Fruit fly (Drosophila melanogaster) whole organism, embryonic: Measurements from ENCODE around the gene CG31098.

ENCODE experiments used
- Awh ChIP-seq: fragments of 200-800 bp; sonication (Bioruptor generic); IDR thresholded peaks from 2 replicates; pipeline ENCODE4, ENCODE4 v1.3.6; 2022; ENCODE audit warnings: missing biosample characterization, missing genetic modification characterization
- CG1024 ChIP-seq: fragments of 200-800 bp; sonication (Bioruptor generic); IDR thresholded peaks from 2 replicates; pipeline ENCODE4 v1.3.6; 2022; ENCODE audit warnings: missing biosample characterization, missing genetic modification characterization
- CG11504 ChIP-seq: fragments of 200-800 bp; sonication (Bioruptor generic); optimal IDR thresholded peaks from 3 replicates; lab custom pipeline; 2019; ENCODE audit warnings: missing biosample characterization, mild to moderate bottlenecking, missing genetic modification characterization, moderate library complexity
- CG12219 ChIP-seq: fragments of 200-800 bp; sonication (Bioruptor generic); optimal IDR thresholded peaks from 3 replicates; lab custom pipeline; 2018; ENCODE audit warnings: missing biosample characterization, mild to moderate bottlenecking, missing genetic modification characterization
- CG12236 ChIP-seq: fragments of 200-800 bp; sonication (Bioruptor generic); optimal IDR thresholded peaks from 2 replicates; lab custom pipeline; 2016; ENCODE audit warnings: missing biosample characterization, missing genetic modification characterization
- CG13775 ChIP-seq: fragments of 200-800 bp; sonication (Bioruptor generic); optimal IDR thresholded peaks from 3 replicates; lab custom pipeline; 2017; ENCODE audit warnings: missing biosample characterization, mild to moderate bottlenecking, missing genetic modification characterization
- CG14441 ChIP-seq: fragments of 200-800 bp; sonication (Bioruptor generic); IDR thresholded peaks from 2 replicates; pipeline ENCODE4 v1.3.6; 2022; ENCODE audit warnings: missing biosample characterization, missing genetic modification characterization
- CG15601 ChIP-seq: fragments of 200-800 bp; sonication (Bioruptor generic); optimal IDR thresholded peaks from 3 replicates; lab custom pipeline; 2019; ENCODE audit warnings: missing biosample characterization, mild to moderate bottlenecking, missing genetic modification characterization, moderate library complexity
- CG17359 ChIP-seq: fragments of 200-800 bp; sonication (Bioruptor generic); optimal IDR thresholded peaks from 3 replicates; lab custom pipeline; 2018; ENCODE audit warnings: missing biosample characterization, mild to moderate bottlenecking, missing genetic modification characterization, moderate library complexity
- CG18764 ChIP-seq: fragments of 200-800 bp; sonication (Bioruptor generic); optimal IDR thresholded peaks from 3 replicates; lab custom pipeline; 2016; ENCODE audit warnings: missing biosample characterization, missing genetic modification characterization
- CG30020 ChIP-seq: fragments of 200-800 bp; optimal IDR thresholded peaks from 2 replicates; lab custom pipeline; 2019; ENCODE audit warnings: missing biosample characterization, mild to moderate bottlenecking, missing genetic modification characterization, moderate library complexity
- CG32772 ChIP-seq: fragments of 200-800 bp; sonication (Bioruptor generic); IDR thresholded peaks from 2 replicates; pipeline ENCODE4 v1.3.6; 2022; ENCODE audit warnings: missing biosample characterization, missing genetic modification characterization
- CG34376 ChIP-seq: fragments of 200-800 bp; sonication (Bioruptor generic); optimal IDR thresholded peaks from 2 replicates; lab custom pipeline; 2018; ENCODE audit warnings: missing biosample characterization, mild to moderate bottlenecking, missing genetic modification characterization
- CG4707 ChIP-seq: fragments of 200-800 bp; sonication (Bioruptor generic); optimal IDR thresholded peaks from 2 replicates; lab custom pipeline; 2018; ENCODE audit warnings: missing biosample characterization, mild to moderate bottlenecking, missing genetic modification characterization, moderate library complexity
- CG6175 ChIP-seq: fragments of 200-800 bp; sonication (Bioruptor generic); IDR thresholded peaks from 3 replicates; pipeline ENCODE4 v1.3.6; 2022; ENCODE audit warnings: missing biosample characterization, missing genetic modification characterization
- CG8290 ChIP-seq, 3 experiments: fragments of 200-800 bp; sonication (Bioruptor generic); optimal IDR thresholded peaks; 2 replicates each; lab custom pipeline; 2016 to 2019; ENCODE audit warnings: missing biosample characterization in 3 of 3, missing genetic modification characterization in 3 of 3, mild to moderate bottlenecking in 2 of 3, moderate library complexity in 1 of 3
- D19A ChIP-seq: fragments of 200-800 bp; optimal IDR thresholded peaks from 3 replicates; lab custom pipeline; 2019; ENCODE audit warnings: missing biosample characterization, mild to moderate bottlenecking, missing genetic modification characterization, moderate library complexity
- Dfd ChIP-seq, 2 experiments: fragments of >200 bp; optimal IDR thresholded peaks; 2 replicates each; lab custom pipeline; 2017; ENCODE audit warnings: missing biosample characterization in 2 of 2, missing genetic modification characterization in 2 of 2
- Doc3 ChIP-seq: fragments of 200-800 bp; sonication (Bioruptor generic); IDR thresholded peaks from 3 replicates; pipeline ENCODE4 v1.3.6; 2022; ENCODE audit warnings: missing biosample characterization, missing genetic modification characterization; ENCODE audit not compliant: partially characterized antibody
- GATAe ChIP-seq: fragments of 200-800 bp; sonication (Bioruptor generic); conservative IDR thresholded peaks from 2 replicates; pipeline ENCODE4 v1.3.6; 2022; ENCODE audit warnings: missing biosample characterization, missing genetic modification characterization
- Hr51 ChIP-seq, 2 experiments: fragments of 200-800 bp; sonication (Bioruptor generic); optimal IDR thresholded peaks; 2 replicates in 1 of 2; 3 replicates in 1 of 2; lab custom pipeline; 2016 to 2018; ENCODE audit warnings: missing biosample characterization in 2 of 2, missing genetic modification characterization in 2 of 2, mild to moderate bottlenecking in 1 of 2, moderate library complexity in 1 of 2
- Hsf ChIP-seq: fragments of 200-800 bp; sonication (Bioruptor generic); optimal IDR thresholded peaks from 3 replicates; lab custom pipeline; 2016; ENCODE audit warnings: missing biosample characterization, missing genetic modification characterization
- Jarid2 ChIP-seq: fragments of 200-800 bp; sonication (Bioruptor generic); optimal IDR thresholded peaks from 3 replicates; lab custom pipeline; 2017; ENCODE audit warnings: mild to moderate bottlenecking, missing biosample characterization, missing genetic modification reagents, missing genetic modification characterization
- Lim3 ChIP-seq: fragments of 200-800 bp; sonication (Bioruptor generic); IDR thresholded peaks from 2 replicates; pipeline ENCODE4 v1.3.6; 2022; ENCODE audit warnings: missing biosample characterization, missing genetic modification characterization
- Oli ChIP-seq: fragments of 200-800 bp; sonication (Bioruptor generic); optimal IDR thresholded peaks from 2 replicates; lab custom pipeline; 2018; ENCODE audit warnings: missing biosample characterization, mild to moderate bottlenecking, missing genetic modification characterization, moderate library complexity
- ab ChIP-seq: fragments of 200-800 bp; sonication (Bioruptor generic); optimal IDR thresholded peaks from 2 replicates; lab custom pipeline; 2016; ENCODE audit warnings: missing biosample characterization, missing genetic modification characterization
- ato ChIP-seq: fragments of 200-800 bp; sonication (Bioruptor generic); IDR thresholded peaks from 2 replicates; pipeline ENCODE4 v1.3.6; 2022; ENCODE audit warnings: missing biosample characterization, missing genetic modification characterization; ENCODE audit not compliant: partially characterized antibody
- da ChIP-seq: fragments of 200-800 bp; sonication (Bioruptor generic); optimal IDR thresholded peaks from 2 replicates; lab custom pipeline; 2016; ENCODE audit warnings: missing biosample characterization, missing genetic modification characterization
- eve ChIP-seq, 2 experiments: fragments of >200 bp; optimal IDR thresholded peaks; 2 replicates each; lab custom pipeline; 2017; ENCODE audit warnings: missing biosample characterization in 2 of 2, missing genetic modification characterization in 2 of 2
- exex ChIP-seq: fragments of 200-800 bp; sonication (Bioruptor generic); optimal IDR thresholded peaks from 4 replicates; lab custom pipeline; 2018; ENCODE audit warnings: missing biosample characterization, mild to moderate bottlenecking, missing genetic modification characterization, moderate library complexity
- fd102C ChIP-seq: fragments of 200-800 bp; sonication (Bioruptor generic); optimal IDR thresholded peaks from 2 replicates; lab custom pipeline; 2018; ENCODE audit warnings: missing biosample characterization, mild to moderate bottlenecking, missing genetic modification characterization, moderate library complexity
- fd3F ChIP-seq: fragments of 200-800 bp; sonication (Bioruptor generic); optimal IDR thresholded peaks from 2 replicates; lab custom pipeline; 2018; ENCODE audit warnings: missing biosample characterization, mild to moderate bottlenecking, missing genetic modification characterization, moderate library complexity
- ftz-f1 ChIP-seq: fragments of 200-800 bp; sonication (Bioruptor generic); optimal IDR thresholded peaks from 2 replicates; lab custom pipeline; 2016; ENCODE audit warnings: missing biosample characterization, missing genetic modification characterization
- fu2 ChIP-seq: fragments of 200-800 bp; sonication (Bioruptor generic); optimal IDR thresholded peaks from 2 replicates; lab custom pipeline; 2016; ENCODE audit warnings: missing biosample characterization, missing genetic modification characterization
- grn ChIP-seq: fragments of 200-800 bp; sonication (Bioruptor generic); optimal IDR thresholded peaks from 3 replicates; lab custom pipeline; 2017; ENCODE audit warnings: missing biosample characterization, missing genetic modification characterization
- jumu ChIP-seq: fragments of 200-800 bp; sonication (Bioruptor generic); optimal IDR thresholded peaks from 3 replicates; lab custom pipeline; 2016; ENCODE audit warnings: missing biosample characterization, missing genetic modification characterization
- lbe ChIP-seq: fragments of 200-800 bp; sonication (Bioruptor generic); optimal IDR thresholded peaks from 2 replicates; lab custom pipeline; 2016; ENCODE audit warnings: missing biosample characterization, mild to moderate bottlenecking, missing genetic modification characterization
- mirr ChIP-seq: fragments of 200-800 bp; sonication (Bioruptor generic); optimal IDR thresholded peaks from 3 replicates; lab custom pipeline; 2018; ENCODE audit warnings: missing biosample characterization, mild to moderate bottlenecking, missing genetic modification characterization
- mld ChIP-seq: fragments of 200-800 bp; sonication (Bioruptor generic); IDR thresholded peaks from 3 replicates; pipeline ENCODE4 v1.3.6; 2022; ENCODE audit warnings: missing biosample characterization, missing genetic modification characterization; ENCODE audit not compliant: partially characterized antibody
- pzg ChIP-seq: fragments of 200-800 bp; sonication (Bioruptor generic); optimal IDR thresholded peaks from 3 replicates; lab custom pipeline; 2018; ENCODE audit warnings: missing biosample characterization, mild to moderate bottlenecking, missing genetic modification characterization, moderate library complexity
- rib ChIP-seq: fragments of 200-800 bp; sonication (Bioruptor generic); IDR thresholded peaks from 2 replicates; pipeline ENCODE4 v1.3.6; 2022; ENCODE audit warnings: missing biosample characterization, missing genetic modification characterization
- row ChIP-seq: fragments of 200-800 bp; sonication (Bioruptor generic); IDR thresholded peaks from 3 replicates; pipeline ENCODE4 v1.3.6; 2022; ENCODE audit warnings: missing biosample characterization, missing genetic modification characterization
- sens ChIP-seq: fragments of 200-800 bp; sonication (Bioruptor generic); peaks from one replicate; lab custom pipeline; 2016; ENCODE audit warnings: missing biosample characterization, missing genetic modification characterization
- slbo ChIP-seq: fragments of 200-800 bp; sonication (Bioruptor generic); IDR thresholded peaks from 2 replicates; pipeline ENCODE4 v1.3.6; 2022; ENCODE audit warnings: missing biosample characterization, missing genetic modification characterization
- sob ChIP-seq: fragments of 200-800 bp; sonication (Bioruptor generic); IDR thresholded peaks from 2 replicates; pipeline ENCODE4 v1.3.6; 2022; ENCODE audit warnings: missing biosample characterization, missing genetic modification characterization
- stwl ChIP-seq: fragments of 200-800 bp; sonication (Bioruptor generic); optimal IDR thresholded peaks from 3 replicates; lab custom pipeline; 2018; ENCODE audit warnings: missing biosample characterization, mild to moderate bottlenecking, missing genetic modification characterization, moderate library complexity
- trh ChIP-seq: fragments of 200-800 bp; sonication (Bioruptor generic); optimal IDR thresholded peaks from 2 replicates; lab custom pipeline; 2016; ENCODE audit warnings: missing biosample characterization, missing genetic modification characterization
- tx ChIP-seq: fragments of 200-800 bp; sonication (Bioruptor generic); optimal IDR thresholded peaks from 2 replicates; lab custom pipeline; 2016; ENCODE audit warnings: missing biosample characterization, missing genetic modification characterization
- vvl ChIP-seq: fragments of 200-800 bp; sonication (Bioruptor generic); IDR thresholded peaks from 2 replicates; pipeline ENCODE4 v1.3.6; 2022; ENCODE audit warnings: missing biosample characterization, missing genetic modification characterization
- zfh1 ChIP-seq: fragments of 200-800 bp; sonication (Bioruptor generic); IDR thresholded peaks from 3 replicates; pipeline ENCODE4 v1.3.6; 2022; ENCODE audit warnings: missing biosample characterization, missing genetic modification characterization

Gene CG31098

dm6 chr3R:25260670-25261069, 32.1 kb downstream of the CG31098 start:
- peak; percentile 97 for TF ChIP-seq exex (tag; lab: Kevin White, UChicago)
- TF ChIP-seq Oli (tag; lab: Kevin White, UChicago) = no peak
- TF ChIP-seq mirr = peak; percentile 93
- TF ChIP-seq CG18764 (GFP tag; lab: Kevin White, UChicago) = no peak
- TF ChIP-seq CG6175 = no peak
- TF ChIP-seq GATAe (GFP tag; lab: Robert Waterston, UW) = peak; percentile 53; the same call in 1 of the 2 replicates
- TF ChIP-seq CG34376 (GFP tag; lab: Kevin White, UChicago) = peak; percentile 47
- no peak for TF ChIP-seq Lim3 (GFP tag; lab: Robert Waterston, UW)
- TF ChIP-seq stwl (tag; lab: Kevin White, UChicago) = no peak
- TF ChIP-seq eve (GFP tag; optimal IDR thresholded peaks at IDR 0.05; lab: Kevin White, UChicago) = no peak
- no peak for TF ChIP-seq mld
- no peak for TF ChIP-seq CG13775 (GFP tag; lab: Kevin White, UChicago)
- TF ChIP-seq trh = no peak
- TF ChIP-seq sens = peak; percentile 48
- TF ChIP-seq CG4707 = no peak
- no peak for TF ChIP-seq Doc3 (GFP tag; lab: Robert Waterston, UW)
- no peak for TF ChIP-seq CG1024 (GFP tag; lab: Robert Waterston, UW)
- peak; percentile 53 for TF ChIP-seq grn (GFP tag; lab: Kevin White, UChicago)
- TF ChIP-seq tx = no peak
- TF ChIP-seq da (GFP tag; lab: Kevin White, UChicago) = no peak
- peak; percentile 21 for TF ChIP-seq lbe
- TF ChIP-seq ftz-f1 (GFP tag; lab: Kevin White, UChicago) = no peak
- peak; percentile 52 for TF ChIP-seq D19A (tag; lab: Kevin White, UChicago)

DNA sequence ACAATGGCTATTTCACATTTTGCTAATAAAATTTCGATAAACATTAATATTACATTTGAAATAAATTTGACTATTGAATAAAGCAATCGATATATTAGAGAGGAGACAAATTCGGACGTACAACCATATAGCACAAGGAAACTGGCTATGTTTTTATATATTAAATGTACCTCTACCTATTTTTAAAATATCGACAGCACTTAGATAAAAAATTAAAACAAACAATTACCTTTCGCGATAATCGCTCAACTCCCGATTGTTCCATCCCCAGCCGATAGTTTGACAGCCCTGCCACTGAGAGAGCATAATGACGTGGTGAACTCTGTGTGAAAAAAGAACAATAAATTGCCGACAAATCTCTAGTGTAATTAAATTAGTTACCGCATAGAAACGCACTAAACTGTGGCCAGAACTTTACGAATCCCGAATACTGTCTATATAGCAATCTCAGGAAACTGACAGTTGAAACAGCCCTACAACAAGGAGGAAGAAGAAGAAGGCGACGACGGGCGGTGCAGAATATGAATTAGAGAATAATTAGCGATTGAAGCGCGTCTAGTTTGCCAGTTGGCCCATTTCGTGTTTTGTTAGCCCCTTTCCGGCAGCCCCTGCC, 34.0 kb downstream of the CG31098 start, which contains the start of gene CG11857:
CG11857 (plus strand) TSS at position 271 of the 613 bp plus-strand sequence.
- TF ChIP-seq Awh (peak; percentile 97), CG32772 (peak; percentile 99), CG8290 (GFP tag; optimal IDR thresholded peaks at IDR 0.05; lab: Kevin White, UChicago) (peak; percentile 98), CG8290 (tag; optimal IDR thresholded peaks at IDR 0.05; lab: Kevin White, UChicago) (peak; percentile 90 to 97), Dfd (GFP tag; optimal IDR thresholded peaks at IDR 0.05; lab: Kevin White, UChicago) (peak in 1 of 2 experiments; percentile 82), CG17359 (tag; lab: Kevin White, UChicago) (peak; percentile 98), rib (GFP tag; lab: Robert Waterston, UW) (peak; percentile 99), CG4707 (peak; percentile 82), CG11504 (tag; lab: Kevin White, UChicago) (peak; percentile 95), CG12219 (GFP tag; lab: Kevin White, UChicago) (peak; percentile 92), CG12236 (GFP tag; lab: Kevin White, UChicago) (peak; percentile 94), Hsf (GFP tag; lab: Kevin White, UChicago) (peak; percentile 99), grn (GFP tag; lab: Kevin White, UChicago) (peak; percentile 79), fu2 (GFP tag; lab: Kevin White, UChicago) (peak; percentile 97), fd102C (peak; percentile 79), CG14441 (GFP tag; lab: Robert Waterston, UW) (peak; percentile 99), CG30020 (tag; lab: Kevin White, UChicago) (peak; percentile 92), sob (GFP tag; lab: Robert Waterston, UW) (peak; percentile 100), ab (GFP tag; lab: Kevin White, UChicago) (peak; percentile 91), fd3F (GFP tag; lab: Kevin White, UChicago) (peak; percentile 98), slbo (GFP tag; lab: Robert Waterston, UW) (peak; percentile 100), CG15601 (tag; lab: Kevin White, UChicago) (peak; percentile 96), vvl (GFP tag; lab: Robert Waterston, UW) (peak; percentile 99), row (GFP tag; lab: Robert Waterston, UW) (peak; percentile 100), zfh1 (GFP tag; lab: Robert Waterston, UW) (peak; percentile 99), ato (GFP tag; lab: Robert Waterston, UW) (peak; percentile 96), pzg (GFP tag; lab: Kevin White, UChicago) (peak; percentile 89), Jarid2 (GFP tag; lab: Kevin White, UChicago) (peak; percentile 84), jumu (GFP tag; lab: Kevin White, UChicago) (peak; percentile 97), Hr51 (GFP tag; optimal IDR thresholded peaks at IDR 0.05; lab: Kevin White, UChicago) (peak; percentile 96 to 99)
